Worm (Caenorhabditis elegans) whole organism, L3 larva: ENCODE measurements around the gene Y23B4A.1.

ENCODE experiments used
- R02D3.7 ChIP-seq: fragments of 150-350 bp; optimal IDR thresholded peaks from 2 replicates; lab custom pipeline; 2014; ENCODE audit warnings: missing biosample characterization, missing genetic modification characterization
- ZK546.5 ChIP-seq: sonication (generic microtip); optimal IDR thresholded peaks from 2 replicates; lab custom pipeline; 2017; ENCODE audit warnings: missing biosample characterization, missing genetic modification characterization
- aly-2 ChIP-seq: fragments of 150-350 bp; optimal IDR thresholded peaks from 2 replicates; lab custom pipeline; 2014; ENCODE audit warnings: missing biosample characterization, missing genetic modification characterization
- ama-1 ChIP-seq: fragments of 150-350 bp; optimal IDR thresholded peaks from 2 replicates; lab custom pipeline; 2018
- ceh-16 ChIP-seq: sonication (generic microtip); optimal IDR thresholded peaks from 2 replicates; lab custom pipeline; 2017; ENCODE audit warnings: missing biosample characterization, missing genetic modification characterization
- ceh-28 ChIP-seq: fragments of 150-350 bp; optimal IDR thresholded peaks from 2 replicates; lab custom pipeline; 2014; ENCODE audit warnings: missing biosample characterization, missing genetic modification reagents, missing genetic modification characterization
- ceh-82 ChIP-seq: fragments of 150-350 bp; optimal IDR thresholded peaks from 2 replicates; lab custom pipeline; 2014; ENCODE audit warnings: missing biosample characterization, missing genetic modification characterization
- ceh-9 ChIP-seq: sonication (generic microtip); optimal IDR thresholded peaks from 2 replicates; lab custom pipeline; 2018; ENCODE audit warnings: missing biosample characterization, missing genetic modification characterization
- daf-12 ChIP-seq: fragments of 150-350 bp; optimal IDR thresholded peaks from 2 replicates; lab custom pipeline; 2014; ENCODE audit warnings: missing biosample characterization, missing genetic modification reagents, missing genetic modification characterization
- egl-27 ChIP-seq: sonication (generic microtip); optimal IDR thresholded peaks from 4 replicates; lab custom pipeline; 2017; ENCODE audit warnings: missing biosample characterization, missing genetic modification reagents, missing genetic modification characterization
- elt-1 ChIP-seq: fragments of 150-350 bp; optimal IDR thresholded peaks from 2 replicates; lab custom pipeline; 2014; ENCODE audit warnings: missing biosample characterization, missing genetic modification characterization
- elt-2 ChIP-seq: sonication (generic microtip); optimal IDR thresholded peaks from 2 replicates; lab custom pipeline; 2016; ENCODE audit warnings: missing genetic modification reagents, mild to moderate bottlenecking, missing genetic modification characterization, missing compliant biosample characterization
- elt-3 ChIP-seq, 3 experiments: fragments of 150-350 bp in 1 of 3; sonication (generic microtip) in 2 of 3; optimal IDR thresholded peaks; 2 replicates in 2 of 3; 4 replicates in 1 of 3; lab custom pipeline; 2014 to 2017; ENCODE audit warnings: missing biosample characterization in 3 of 3, missing genetic modification characterization in 3 of 3
- fkh-10 ChIP-seq: sonication (generic microtip); optimal IDR thresholded peaks from 2 replicates; lab custom pipeline; 2017; ENCODE audit warnings: missing biosample characterization, missing genetic modification reagents, missing genetic modification characterization
- fos-1 ChIP-seq: fragments of 150-350 bp; optimal IDR thresholded peaks from 2 replicates; lab custom pipeline; 2014; ENCODE audit warnings: missing biosample characterization, missing genetic modification characterization
- hmg-11 ChIP-seq: sonication (generic microtip); optimal IDR thresholded peaks from 2 replicates; lab custom pipeline; 2016; ENCODE audit warnings: missing genetic modification characterization, missing compliant biosample characterization
- jun-1 ChIP-seq: fragments of 150-350 bp; optimal IDR thresholded peaks from 2 replicates; lab custom pipeline; 2014; ENCODE audit warnings: missing biosample characterization, missing genetic modification reagents, missing genetic modification characterization
- lin-39 ChIP-seq: fragments of 150-350 bp; optimal IDR thresholded peaks from 2 replicates; lab custom pipeline; 2018; ENCODE audit warnings: missing biosample characterization, missing genetic modification reagents, missing genetic modification characterization
- lsy-12 ChIP-seq: sonication (generic microtip); optimal IDR thresholded peaks from 2 replicates; lab custom pipeline; 2016; ENCODE audit warnings: mild to moderate bottlenecking, missing genetic modification characterization, missing compliant biosample characterization
- mdl-1 ChIP-seq: fragments of 150-350 bp; optimal IDR thresholded peaks from 2 replicates; lab custom pipeline; 2014; ENCODE audit warnings: missing biosample characterization, missing genetic modification characterization
- mml-1 ChIP-seq: fragments of 150-350 bp; sonication (generic microtip); optimal IDR thresholded peaks from 3 replicates; lab custom pipeline; 2014; ENCODE audit warnings: missing biosample characterization, missing genetic modification characterization
- nfya-1 ChIP-seq: sonication (generic microtip); optimal IDR thresholded peaks from 2 replicates; lab custom pipeline; 2017; ENCODE audit warnings: missing genetic modification characterization, mild to moderate bottlenecking, missing compliant biosample characterization, antibody characterized with exemption, moderate library complexity; ENCODE audit not compliant: insufficient read depth
- nhr-11 ChIP-seq: fragments of 150-350 bp; optimal IDR thresholded peaks from 2 replicates; lab custom pipeline; 2014; ENCODE audit warnings: missing biosample characterization, missing genetic modification characterization
- nhr-23 ChIP-seq: fragments of 150-350 bp; optimal IDR thresholded peaks from 2 replicates; lab custom pipeline; 2014; ENCODE audit warnings: missing biosample characterization, missing genetic modification reagents, missing genetic modification characterization
- nhr-25 ChIP-seq: sonication (generic microtip); optimal IDR thresholded peaks from 2 replicates; lab custom pipeline; 2017; ENCODE audit warnings: missing biosample characterization, missing genetic modification characterization
- nhr-28 ChIP-seq: fragments of 150-350 bp; optimal IDR thresholded peaks from 2 replicates; lab custom pipeline; 2014; ENCODE audit warnings: missing biosample characterization, missing genetic modification characterization
- nhr-43 ChIP-seq: sonication (generic microtip); optimal IDR thresholded peaks from 2 replicates; lab custom pipeline; 2016; ENCODE audit warnings: mild to moderate bottlenecking, missing genetic modification characterization, missing compliant biosample characterization; ENCODE audit not compliant: poor library complexity, severe bottlenecking
- nhr-76 ChIP-seq: fragments of 150-350 bp; sonication (generic microtip); optimal IDR thresholded peaks from 5 replicates; lab custom pipeline; 2014; ENCODE audit warnings: missing biosample characterization, missing genetic modification characterization
- nhr-77 ChIP-seq: fragments of 150-350 bp; optimal IDR thresholded peaks from 2 replicates; lab custom pipeline; 2014; ENCODE audit warnings: missing biosample characterization, missing genetic modification characterization
- pha-4 ChIP-seq: fragments of 150-350 bp; optimal IDR thresholded peaks from 2 replicates; lab custom pipeline; 2014; ENCODE audit warnings: missing biosample characterization, missing genetic modification reagents, missing genetic modification characterization
- pqm-1 ChIP-seq: fragments of 150-350 bp; optimal IDR thresholded peaks from 2 replicates; lab custom pipeline; 2017; ENCODE audit warnings: missing biosample characterization, missing genetic modification characterization, inconsistent platforms
- skn-1 ChIP-seq: fragments of 150-350 bp; optimal IDR thresholded peaks from 2 replicates; lab custom pipeline; 2014; ENCODE audit warnings: missing biosample characterization, missing genetic modification characterization
- snpc-4 ChIP-seq: fragments of 150-350 bp; optimal IDR thresholded peaks from 2 replicates; lab custom pipeline; 2014; ENCODE audit warnings: missing biosample characterization, missing genetic modification characterization
- tbx-2 ChIP-seq: sonication (generic microtip); optimal IDR thresholded peaks from 2 replicates; lab custom pipeline; 2016; ENCODE audit warnings: mild to moderate bottlenecking, missing genetic modification characterization, missing compliant biosample characterization
- unc-39 ChIP-seq: sonication (generic microtip); optimal IDR thresholded peaks from 4 replicates; lab custom pipeline; 2017; ENCODE audit warnings: missing biosample characterization, missing genetic modification characterization
- unc-62 ChIP-seq: fragments of 150-350 bp; sonication (generic microtip); optimal IDR thresholded peaks from 4 replicates; lab custom pipeline; 2014; ENCODE audit warnings: missing biosample characterization, missing genetic modification reagents, missing genetic modification characterization
- zag-1 ChIP-seq: fragments of 150-350 bp; optimal IDR thresholded peaks from 2 replicates; lab custom pipeline; 2014; ENCODE audit warnings: missing biosample characterization, missing genetic modification characterization
- ztf-11 ChIP-seq: fragments of 150-350 bp; optimal IDR thresholded peaks from 2 replicates; lab custom pipeline; 2014; ENCODE audit warnings: missing biosample characterization, missing genetic modification characterization
- ztf-4 ChIP-seq: fragments of 150-350 bp; optimal IDR thresholded peaks from 2 replicates; lab custom pipeline; 2014; ENCODE audit warnings: missing biosample characterization, missing genetic modification characterization

Y23B4A.1 gene

ce11 chrX:5917284-5917683 lies at the start of gene Y23B4A.1:
Y23B4A.1 (minus strand) TSS chrX:5917384.
- TF ChIP-seq jun-1 (no peak), pha-4 (tag; lab: Kevin White, UChicago) (no peak), hmg-11 (tag; lab: Kevin White, UChicago) (no peak), nhr-23 (no peak), ceh-9 (tag; lab: Kevin White, UChicago) (no peak), aly-2 (tag; lab: Kevin White, UChicago) (no peak), lsy-12 (tag; lab: Kevin White, UChicago) (no peak), fkh-10 (no peak), nhr-76 (tag; lab: Kevin White, UChicago) (no peak), fos-1 (tag; lab: Kevin White, UChicago) (no peak)
- TF ChIP-seq, all 47 proteins: peak for 0

ce11 chrX:5962560-5962959 lies 45.4 kb upstream of the Y23B4A.1 start:
- no peak for TF ChIP-seq pqm-1 (tag; lab: Kevin White, UChicago)
- TF ChIP-seq nhr-28 (tag; lab: Kevin White, UChicago) = no peak
- peak; percentile 91 for TF ChIP-seq elt-2 (tag; lab: Kevin White, UChicago)
- peak; percentile 43 for TF ChIP-seq jun-1
- TF ChIP-seq ztf-11 = no peak
- TF ChIP-seq pha-4 (tag; lab: Kevin White, UChicago) = peak; percentile 22

- TF ChIP-seq nfya-1 (tag; lab: Kevin White, UChicago) (no peak), nhr-77 (no peak), fkh-10 (no peak), egl-27 (no peak), ceh-82 (tag; lab: Kevin White, UChicago) (no peak), nhr-76 (tag; lab: Kevin White, UChicago) (no peak), nhr-43 (no peak), ceh-28 (tag; lab: Kevin White, UChicago) (no peak), tbx-2 (tag; lab: Kevin White, UChicago) (no peak), zag-1 (no peak), ceh-9 (tag; lab: Kevin White, UChicago) (no peak), skn-1 (tag; lab: Kevin White, UChicago) (no peak)
Measured at ce11 chrX:5960872-5961271, 43.7 kb upstream of the Y23B4A.1 start.

ce11 chrX:5958815-5959214 lies 41.6 kb upstream of the Y23B4A.1 start, which contains the start of gene R07E4.1:
R07E4.1 (plus strand) TSS chrX:5959115.
- TF ChIP-seq ceh-82 (tag; lab: Kevin White, UChicago) (no peak), nhr-43 (no peak), ztf-4 (no peak), egl-27 (no peak), zag-1 (no peak), nhr-28 (tag; lab: Kevin White, UChicago) (no peak), nhr-11 (tag; lab: Kevin White, UChicago) (no peak), unc-39 (tag; lab: Kevin White, UChicago) (no peak), ceh-28 (tag; lab: Kevin White, UChicago) (no peak), mml-1 (tag; lab: Kevin White, UChicago) (no peak), ZK546.5 (tag; lab: Kevin White, UChicago) (no peak), mdl-1 (tag; lab: Kevin White, UChicago) (no peak), lin-39 (no peak), snpc-4 (tag; lab: Kevin White, UChicago) (no peak)
- TF ChIP-seq, all 47 proteins: peak for 0

ce11 chrX:5956130-5956529 lies 38.9 kb upstream of the Y23B4A.1 start:
- TF ChIP-seq pha-4 (tag; lab: Kevin White, UChicago) = no peak
- TF ChIP-seq unc-62 (GFP tag; lab: Kevin White, UChicago) = no peak
- TF ChIP-seq ceh-16 (tag; lab: Kevin White, UChicago) = no peak
- TF ChIP-seq nfya-1 (tag; lab: Kevin White, UChicago) = no peak
- TF ChIP-seq nhr-76 (tag; lab: Kevin White, UChicago) = no peak
- no peak for TF ChIP-seq fkh-10
- TF ChIP-seq, all 47 proteins: peak for 0

- TF ChIP-seq elt-3 (tag; optimal IDR thresholded peaks at IDR 0.05; lab: Kevin White, UChicago) (no peak), mml-1 (tag; lab: Kevin White, UChicago) (no peak), aly-2 (tag; lab: Kevin White, UChicago) (no peak), nfya-1 (tag; lab: Kevin White, UChicago) (peak; percentile 86), nhr-23 (no peak), ceh-28 (tag; lab: Kevin White, UChicago) (no peak), R02D3.7 (tag; lab: Kevin White, UChicago) (peak; percentile 3), elt-1 (tag; lab: Kevin White, UChicago) (no peak), fos-1 (tag; lab: Kevin White, UChicago) (no peak), daf-12 (tag; lab: Kevin White, UChicago) (no peak), pha-4 (tag; lab: Kevin White, UChicago) (peak; percentile 90), tbx-2 (tag; lab: Kevin White, UChicago) (no peak), unc-39 (tag; lab: Kevin White, UChicago) (no peak), nhr-25 (peak; percentile 82), ama-1 (lab: Kevin White, UChicago) (no peak), skn-1 (tag; lab: Kevin White, UChicago) (no peak), ceh-82 (tag; lab: Kevin White, UChicago) (no peak), snpc-4 (tag; lab: Kevin White, UChicago) (peak; percentile 66), nhr-77 (no peak), pqm-1 (tag; lab: Kevin White, UChicago) (peak; percentile 39), hmg-11 (tag; lab: Kevin White, UChicago) (peak; percentile 60), lsy-12 (tag; lab: Kevin White, UChicago) (no peak), fkh-10 (no peak), ceh-9 (tag; lab: Kevin White, UChicago) (no peak), nhr-43 (peak; percentile 60), mdl-1 (tag; lab: Kevin White, UChicago) (no peak)
Measured at ce11 chrX:5953174-5953573, 36.0 kb upstream of the Y23B4A.1 start, which contains the start of the genes R07E4.5 and R07E4.3. R07E4.5 (minus strand) TSS chrX:5953174. R07E4.3 (plus strand) TSS chrX:5953458.
